Worm (Caenorhabditis elegans) whole organism, L1 larva: ENCODE results near the gene mlh-1.

Source experiments
- C34B4.2 ChIP-seq: sonication (generic microtip); optimal IDR thresholded peaks from 2 replicates; lab custom pipeline; 2017; ENCODE audit warnings: mild to moderate bottlenecking, missing genetic modification characterization, missing compliant biosample characterization
- aha-1 ChIP-seq: fragments of 150-350 bp; optimal IDR thresholded peaks from 2 replicates; lab custom pipeline; 2014; ENCODE audit warnings: missing biosample characterization, missing genetic modification characterization
- ama-1 ChIP-seq: fragments of 150-350 bp; optimal IDR thresholded peaks from 2 replicates; lab custom pipeline; 2014
- blmp-1 ChIP-seq: fragments of 150-350 bp; optimal IDR thresholded peaks from 2 replicates; lab custom pipeline; 2014; ENCODE audit warnings: missing biosample characterization, missing genetic modification characterization
- ceh-8 ChIP-seq: fragments of 200-800 bp; sonication (Bioruptor generic); optimal IDR thresholded peaks from 2 replicates; lab custom pipeline; 2018; ENCODE audit warnings: mild to moderate bottlenecking, missing genetic modification characterization, moderate library complexity, missing compliant biosample characterization
- ceh-82 ChIP-seq, 3 experiments: fragments of 150-350 bp in 1 of 3; sonication (generic microtip) in 2 of 3; optimal IDR thresholded peaks; 2 replicates each; lab custom pipeline; 2014 to 2017; ENCODE audit warnings: missing biosample characterization in 3 of 3, missing genetic modification characterization in 3 of 3
- ceh-88 ChIP-seq: fragments of 200-800 bp; sonication (Bioruptor generic); IDR thresholded peaks from 2 replicates; pipeline ENCODE4 v1.3.6; 2022; ENCODE audit warnings: missing genetic modification characterization, missing compliant biosample characterization
- dsc-1 ChIP-seq: sonication (generic microtip); optimal IDR thresholded peaks from 2 replicates; lab custom pipeline; 2016; ENCODE audit warnings: mild to moderate bottlenecking, missing genetic modification characterization, missing compliant biosample characterization
- efl-1 ChIP-seq, 4 experiments: fragments of 150-350 bp; optimal IDR thresholded peaks in 3 of 4; peaks in 1 of 4; 1 replicate in 1 of 4; 2 replicates in 3 of 4; lab custom pipeline; 2014; ENCODE audit warnings: missing biosample characterization in 2 of 4, missing genetic modification characterization in 2 of 4, missing genetic modification reagents in 2 of 4
- efl-3 ChIP-seq: fragments of 200-800 bp; sonication (Bioruptor generic); optimal IDR thresholded peaks from 2 replicates; lab custom pipeline; 2018; ENCODE audit warnings: mild to moderate bottlenecking, missing genetic modification characterization, missing compliant biosample characterization
- egl-13 ChIP-seq: sonication (generic microtip); optimal IDR thresholded peaks from 2 replicates; lab custom pipeline; 2016; ENCODE audit warnings: missing genotype, missing genetic modification reagents, missing genetic modification characterization, missing compliant biosample characterization
- elt-2 ChIP-seq: sonication (generic microtip); optimal IDR thresholded peaks from 2 replicates; lab custom pipeline; 2016; ENCODE audit warnings: missing genetic modification characterization, mild to moderate bottlenecking, inconsistent platforms, missing compliant biosample characterization, missing genetic modification reagents
- elt-3 ChIP-seq, 6 experiments: fragments of 150-350 bp in 1 of 6; sonication (generic microtip); optimal IDR thresholded peaks; 2 replicates each; lab custom pipeline; 2017 to 2018; ENCODE audit warnings: missing biosample characterization in 6 of 6, missing genetic modification characterization in 6 of 6, inconsistent platforms in 1 of 6
- fkh-4 ChIP-seq: sonication (generic microtip); optimal IDR thresholded peaks from 2 replicates; lab custom pipeline; 2016; ENCODE audit warnings: missing compliant biosample characterization, missing genetic modification characterization, borderline replicate concordance
- fkh-8 ChIP-seq: sonication (generic microtip); optimal IDR thresholded peaks from 2 replicates; lab custom pipeline; 2016; ENCODE audit warnings: mild to moderate bottlenecking, missing genetic modification characterization, missing compliant biosample characterization
- fos-1 ChIP-seq: fragments of 150-350 bp; optimal IDR thresholded peaks from 2 replicates; lab custom pipeline; 2014; ENCODE audit warnings: missing biosample characterization, missing genetic modification characterization
- hpl-2 ChIP-seq: fragments of 150-350 bp; optimal IDR thresholded peaks from 2 replicates; lab custom pipeline; 2014; ENCODE audit warnings: missing biosample characterization, missing genetic modification reagents, missing genetic modification characterization
- jun-1 ChIP-seq: fragments of 150-350 bp; optimal IDR thresholded peaks from 2 replicates; lab custom pipeline; 2014; ENCODE audit warnings: missing biosample characterization, missing genetic modification reagents, missing genetic modification characterization
- lin-13 ChIP-seq: fragments of 150-350 bp; optimal IDR thresholded peaks from 2 replicates; lab custom pipeline; 2014; ENCODE audit warnings: missing biosample characterization, missing genetic modification reagents, missing genetic modification characterization
- lin-14 ChIP-seq: fragments of 200-800 bp; sonication (Bioruptor generic); optimal IDR thresholded peaks from 2 replicates; lab custom pipeline; 2018; ENCODE audit warnings: mild to moderate bottlenecking, missing genetic modification characterization, moderate library complexity, missing compliant biosample characterization
- lin-15B ChIP-seq: fragments of 150-350 bp; sonication (generic microtip); optimal IDR thresholded peaks from 3 replicates; lab custom pipeline; 2014; ENCODE audit warnings: missing biosample characterization, missing genetic modification characterization
- lin-35 ChIP-seq, 2 experiments: fragments of 150-350 bp; optimal IDR thresholded peaks; 2 replicates each; lab custom pipeline; 2014; ENCODE audit warnings: missing biosample characterization in 2 of 2, missing genetic modification characterization in 2 of 2, missing genetic modification reagents in 2 of 2
- lin-39 ChIP-seq: fragments of 150-350 bp; optimal IDR thresholded peaks from 2 replicates; lab custom pipeline; 2014; ENCODE audit warnings: missing biosample characterization, missing genetic modification reagents, missing genetic modification characterization
- lsy-2 ChIP-seq, 2 experiments: fragments of 150-350 bp; optimal IDR thresholded peaks; 2 replicates each; lab custom pipeline; 2014; ENCODE audit warnings: missing biosample characterization in 2 of 2, missing genetic modification characterization in 2 of 2
- mdl-1 ChIP-seq, 2 experiments: fragments of 150-350 bp; optimal IDR thresholded peaks; 2 replicates each; lab custom pipeline; 2014 to 2017; ENCODE audit warnings: missing biosample characterization in 2 of 2, missing genetic modification characterization in 2 of 2, inconsistent platforms in 1 of 2
- mef-2 ChIP-seq: fragments of 150-350 bp; optimal IDR thresholded peaks from 2 replicates; lab custom pipeline; 2014; ENCODE audit warnings: missing biosample characterization, missing genetic modification characterization
- mep-1 ChIP-seq: fragments of 150-350 bp; optimal IDR thresholded peaks from 2 replicates; lab custom pipeline; 2014; ENCODE audit warnings: missing biosample characterization, missing genetic modification characterization
- nhr-19 ChIP-seq: fragments of 200-800 bp; sonication (Bioruptor generic); conservative IDR thresholded peaks from 2 replicates; pipeline ENCODE4 v1.3.6; 2022; ENCODE audit warnings: missing genetic modification characterization, missing compliant biosample characterization
- nhr-20 ChIP-seq: sonication (generic microtip); optimal IDR thresholded peaks from 2 replicates; lab custom pipeline; 2016; ENCODE audit warnings: mild to moderate bottlenecking, missing genetic modification characterization, missing compliant biosample characterization
- nhr-71 ChIP-seq: sonication (generic microtip); optimal IDR thresholded peaks from 2 replicates; lab custom pipeline; 2016; ENCODE audit warnings: mild to moderate bottlenecking, missing genetic modification characterization, moderate library complexity, missing compliant biosample characterization
- nhr-84 ChIP-seq: sonication (generic microtip); optimal IDR thresholded peaks from 2 replicates; lab custom pipeline; 2017; ENCODE audit warnings: missing biosample characterization, missing genetic modification characterization
- nhr-85 ChIP-seq: sonication (generic microtip); peaks from one replicate; lab custom pipeline; 2016; ENCODE audit warnings: missing genetic modification characterization, inconsistent platforms, missing compliant biosample characterization
- nhr-90 ChIP-seq: sonication (generic microtip); optimal IDR thresholded peaks from 2 replicates; lab custom pipeline; 2016; ENCODE audit warnings: mild to moderate bottlenecking, missing genetic modification characterization, missing compliant biosample characterization; ENCODE audit not compliant: poor library complexity
- pag-3 ChIP-seq: sonication (generic microtip); optimal IDR thresholded peaks from 2 replicates; lab custom pipeline; 2017; ENCODE audit warnings: missing genetic modification characterization, mild to moderate bottlenecking, missing compliant biosample characterization, antibody characterized with exemption, borderline replicate concordance; ENCODE audit not compliant: insufficient read depth
- rnt-1 ChIP-seq: sonication (generic microtip); optimal IDR thresholded peaks from 2 replicates; lab custom pipeline; 2016; ENCODE audit warnings: mild to moderate bottlenecking, missing genetic modification characterization, moderate library complexity, missing compliant biosample characterization
- snu-23 ChIP-seq: sonication (generic microtip); optimal IDR thresholded peaks from 2 replicates; lab custom pipeline; 2016; ENCODE audit warnings: missing genetic modification characterization, missing compliant biosample characterization
- sptf-1 ChIP-seq: fragments of 150-350 bp; optimal IDR thresholded peaks from 2 replicates; lab custom pipeline; 2014; ENCODE audit warnings: missing biosample characterization, missing genetic modification characterization
- swsn-7 ChIP-seq: sonication (generic microtip); optimal IDR thresholded peaks from 2 replicates; lab custom pipeline; 2016; ENCODE audit warnings: missing genetic modification characterization, missing compliant biosample characterization
- unc-130 ChIP-seq: fragments of 150-350 bp; optimal IDR thresholded peaks from 2 replicates; lab custom pipeline; 2017; ENCODE audit warnings: missing biosample characterization, missing genetic modification characterization, inconsistent platforms
- unc-98 ChIP-seq: fragments of 200-800 bp; sonication (Bioruptor generic); IDR thresholded peaks from 2 replicates; pipeline ENCODE4 v1.3.6; 2022; ENCODE audit warnings: missing genetic modification characterization, missing compliant biosample characterization
- xbp-1 ChIP-seq: sonication (generic microtip); optimal IDR thresholded peaks from 2 replicates; lab custom pipeline; 2016; ENCODE audit warnings: missing genetic modification characterization, missing compliant biosample characterization
- ztf-4 ChIP-seq: fragments of 150-350 bp; optimal IDR thresholded peaks from 2 replicates; lab custom pipeline; 2014; ENCODE audit warnings: missing biosample characterization, missing genetic modification characterization

Gene mlh-1

DNA sequence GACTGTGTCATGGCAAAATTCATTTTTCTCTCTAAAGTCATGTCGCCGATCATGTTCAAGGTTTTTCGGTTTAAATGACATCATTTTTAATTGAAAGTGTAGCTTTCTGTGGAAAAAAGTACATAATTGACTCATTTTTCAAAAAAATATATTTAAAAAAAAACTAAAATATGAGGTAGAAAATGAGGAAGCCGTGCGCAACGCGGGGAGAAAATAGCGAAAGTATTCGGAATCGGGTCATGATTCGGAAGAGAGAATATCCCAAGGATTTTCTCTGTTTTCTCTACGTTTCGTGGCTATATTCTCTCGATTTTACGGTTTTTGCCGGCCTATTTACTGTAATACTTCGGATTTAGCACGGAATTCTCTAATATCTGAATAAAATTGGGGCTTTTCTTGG is 46.3 kb upstream of the mlh-1 start:
- no peak for TF ChIP-seq jun-1 (tag; lab: Kevin White, UChicago)
- no peak for TF ChIP-seq ceh-82 (tag; optimal IDR thresholded peaks at IDR 0.05; lab: Kevin White, UChicago)
- TF ChIP-seq elt-3 (tag; optimal IDR thresholded peaks at IDR 0.05; lab: Kevin White, UChicago), result peak in 1 of 6 experiments; percentile 44
- peak; percentile 71 for TF ChIP-seq nhr-85 (tag; lab: Kevin White, UChicago)
- no peak for TF ChIP-seq xbp-1 (tag; lab: Kevin White, UChicago)
- peak; percentile 99 for TF ChIP-seq blmp-1 (tag; lab: Kevin White, UChicago)

DNA sequence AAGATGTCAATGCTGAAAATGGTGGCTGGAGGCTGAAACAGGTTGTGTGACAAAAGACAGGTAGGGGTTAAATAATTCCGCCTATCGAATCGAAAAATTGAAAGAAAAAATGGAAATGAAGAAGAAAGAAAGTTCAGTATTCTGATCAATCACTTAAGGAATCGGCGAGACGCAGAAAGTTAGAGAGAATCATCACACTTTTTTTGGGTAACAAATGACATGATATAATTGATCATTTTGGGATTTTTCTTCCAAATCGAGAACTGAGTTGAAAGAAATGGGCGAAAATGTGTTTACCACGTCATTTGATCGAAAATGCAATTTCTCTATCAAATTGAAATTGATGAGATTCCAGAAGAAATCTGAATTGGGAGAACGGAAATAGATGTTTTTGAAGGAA is 41.7 kb upstream of the mlh-1 start:
- TF ChIP-seq fkh-4 (tag; lab: Kevin White, UChicago) (no peak), ceh-8 (GFP tag; lab: Kevin White, UChicago) (no peak), elt-3 (tag; optimal IDR thresholded peaks at IDR 0.05; lab: Kevin White, UChicago) (peak in 1 of 6 experiments; percentile 33), xbp-1 (tag; lab: Kevin White, UChicago) (no peak), nhr-85 (tag; lab: Kevin White, UChicago) (peak; percentile 58), lin-13 (GFP tag; lab: Kevin White, UChicago) (no peak), blmp-1 (tag; lab: Kevin White, UChicago) (peak; percentile 80), snu-23 (peak; percentile 5), lin-35 (GFP tag; optimal IDR thresholded peaks at IDR 0.05; lab: Kevin White, UChicago) (peak in 1 of 2 experiments; percentile 24)

ce11 chrIII:13555234-13555633 is 40.9 kb upstream of the mlh-1 start, which contains the start of gene scav-2:
TSS of gene scav-2 (minus strand) at chrIII:13555334.
- TF ChIP-seq unc-98 (GFP tag; lab: Robert Waterston, UW) (no peak), egl-13 (no peak), mdl-1 (tag; optimal IDR thresholded peaks at IDR 0.05; lab: Kevin White, UChicago) (no peak), aha-1 (tag; lab: Kevin White, UChicago) (no peak), sptf-1 (no peak), pag-3 (tag; lab: Kevin White, UChicago) (no peak), rnt-1 (tag; lab: Kevin White, UChicago) (no peak), hpl-2 (no peak), nhr-85 (tag; lab: Kevin White, UChicago) (no peak), elt-2 (tag; lab: Kevin White, UChicago) (no peak), mep-1 (no peak), nhr-90 (no peak)

- TF ChIP-seq snu-23 (peak; percentile 21), efl-3 (GFP tag; lab: Kevin White, UChicago) (no peak)
Measured at ce11 chrIII:13549960-13550359, 35.6 kb upstream of the mlh-1 start.

ce11 chrIII:13548982-13549381 is 34.6 kb upstream of the mlh-1 start, which contains the start of gene mmad-1:
TSS of gene mmad-1 (minus strand) at chrIII:13549005.
- TF ChIP-seq fos-1 (tag; lab: Kevin White, UChicago) (no peak), lin-39 (tag; lab: Kevin White, UChicago) (no peak), lin-15B (tag; lab: Kevin White, UChicago) (no peak), lin-14 (peak; percentile 93), lin-35 (GFP tag; optimal IDR thresholded peaks at IDR 0.05; lab: Kevin White, UChicago) (peak; percentile 45 to 64), sptf-1 (no peak), nhr-20 (peak; percentile 82), nhr-84 (no peak), lsy-2 (tag; optimal IDR thresholded peaks at IDR 0.05; lab: Kevin White, UChicago) (peak; percentile 44 to 52), efl-1 (optimal IDR thresholded peaks at IDR 0.05; lab: Kevin White, UChicago) (peak; percentile 40 to 41), efl-1 (GFP tag; optimal IDR thresholded peaks at IDR 0.05 in 1 of 2; lab: Kevin White, UChicago) (peak; percentile 4 to 43), blmp-1 (tag; lab: Kevin White, UChicago) (peak; percentile 90), ztf-4 (peak; percentile 31), lin-13 (GFP tag; lab: Kevin White, UChicago) (peak; percentile 2), dsc-1 (tag; lab: Kevin White, UChicago) (peak; percentile 54), C34B4.2 (no peak), swsn-7 (tag; lab: Kevin White, UChicago) (peak; percentile 60), xbp-1 (tag; lab: Kevin White, UChicago) (peak; percentile 25), snu-23 (peak; percentile 78), nhr-85 (tag; lab: Kevin White, UChicago) (peak; percentile 75), ceh-82 (tag; optimal IDR thresholded peaks at IDR 0.05; lab: Kevin White, UChicago) (peak in 2 of 3 experiments; percentile 19 to 51), mdl-1 (tag; optimal IDR thresholded peaks at IDR 0.05; lab: Kevin White, UChicago) (peak in 1 of 2 experiments; percentile 73), ama-1 (lab: Kevin White, UChicago) (peak; percentile 54), nhr-90 (peak; percentile 71), mef-2 (tag; lab: Kevin White, UChicago) (no peak), ceh-88 (GFP tag; lab: Robert Waterston, UW) (no peak), unc-130 (tag; lab: Kevin White, UChicago) (peak; percentile 33), elt-2 (tag; lab: Kevin White, UChicago) (peak; percentile 24), nhr-71 (tag; lab: Kevin White, UChicago) (peak; percentile 86), elt-3 (tag; optimal IDR thresholded peaks at IDR 0.05; lab: Kevin White, UChicago) (peak in 2 of 6 experiments; percentile 23 to 88), fkh-8 (tag; lab: Kevin White, UChicago) (peak; percentile 73), nhr-19 (GFP tag; lab: Robert Waterston, UW) (peak; percentile 83)
